Fruit fly (Drosophila melanogaster): ENCODE results near the gene hep.

DNA sequence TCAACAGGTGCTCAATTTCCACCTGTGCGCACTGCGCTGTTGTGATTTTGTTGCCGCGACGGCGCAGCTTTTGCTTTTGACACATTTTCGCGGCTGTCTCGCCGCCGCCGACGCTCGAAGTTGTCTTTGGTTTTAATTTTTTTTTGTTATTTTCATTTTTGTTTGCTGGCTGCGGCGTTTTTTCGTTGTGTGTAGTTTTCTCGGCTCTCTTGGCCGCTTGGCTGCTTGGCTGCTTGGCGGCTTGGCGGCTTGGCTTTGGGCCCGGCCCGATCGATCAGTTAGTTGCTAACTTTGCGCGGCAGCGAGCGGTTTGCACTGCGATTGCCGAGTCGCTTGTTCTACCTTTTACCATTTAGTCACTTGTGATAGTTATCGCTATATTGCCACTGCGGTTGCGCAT, 24.6 kb upstream of the hep start, which contains the start of gene CG42237:
- TF ChIP-seq Asciz (GFP tag; optimal IDR thresholded peaks at IDR 0.05) (no peak), CG9932 (GFP tag; IDR thresholded peaks at IDR 0.05) (peak; percentile 39), CG17186 (GFP tag; optimal IDR thresholded peaks at IDR 0.05) (no peak), CG1602 (GFP tag; optimal IDR thresholded peaks at IDR 0.05) (no peak), chinmo (GFP tag; IDR thresholded peaks at IDR 0.05; ENCODE audit: partially characterized antibody) (peak; percentile 64; the same call in 1 of the 4 replicates), NFAT (GFP tag; IDR thresholded peaks at IDR 0.05) (no peak), mld (GFP tag; IDR thresholded peaks at IDR 0.05; ENCODE audit: partially characterized antibody) (no peak), lmd (GFP tag; IDR thresholded peaks at IDR 0.05) (no peak), CG34422 (GFP tag; IDR thresholded peaks at IDR 0.05) (no peak), sc (optimal IDR thresholded peaks at IDR 0.05) (no peak), sc (GFP tag; optimal IDR thresholded peaks at IDR 0.05) (no peak)

All from whole organism, embryonic.